Fruit fly (Drosophila melanogaster) whole organism, embryonic: ENCODE data around the gene CG32271.

Source experiments
- CG6854 ChIP-seq: fragments of 200-800 bp; sonication (Bioruptor generic); optimal IDR thresholded peaks from 3 replicates; lab custom pipeline; 2017; ENCODE audit warnings: missing biosample characterization, mild to moderate bottlenecking, missing genetic modification characterization
- Dfd ChIP-seq, 2 experiments: fragments of >200 bp; optimal IDR thresholded peaks; 2 replicates each; lab custom pipeline; 2017; ENCODE audit warnings: missing biosample characterization in 2 of 2, missing genetic modification characterization in 2 of 2
- Hr51 ChIP-seq, 2 experiments: fragments of 200-800 bp; sonication (Bioruptor generic); optimal IDR thresholded peaks; 2 replicates in 1 of 2; 3 replicates in 1 of 2; lab custom pipeline; 2016 to 2018; ENCODE audit warnings: missing biosample characterization in 2 of 2, missing genetic modification characterization in 2 of 2, mild to moderate bottlenecking in 1 of 2, moderate library complexity in 1 of 2
- pzg ChIP-seq: fragments of 200-800 bp; sonication (Bioruptor generic); optimal IDR thresholded peaks from 3 replicates; lab custom pipeline; 2018; ENCODE audit warnings: missing biosample characterization, mild to moderate bottlenecking, missing genetic modification characterization, moderate library complexity
- ranshi ChIP-seq: fragments of 200-800 bp; sonication (Bioruptor generic); IDR thresholded peaks from 2 replicates; pipeline ENCODE4 v1.3.6; 2022; ENCODE audit warnings: missing biosample characterization, missing genetic modification characterization

DNA sequence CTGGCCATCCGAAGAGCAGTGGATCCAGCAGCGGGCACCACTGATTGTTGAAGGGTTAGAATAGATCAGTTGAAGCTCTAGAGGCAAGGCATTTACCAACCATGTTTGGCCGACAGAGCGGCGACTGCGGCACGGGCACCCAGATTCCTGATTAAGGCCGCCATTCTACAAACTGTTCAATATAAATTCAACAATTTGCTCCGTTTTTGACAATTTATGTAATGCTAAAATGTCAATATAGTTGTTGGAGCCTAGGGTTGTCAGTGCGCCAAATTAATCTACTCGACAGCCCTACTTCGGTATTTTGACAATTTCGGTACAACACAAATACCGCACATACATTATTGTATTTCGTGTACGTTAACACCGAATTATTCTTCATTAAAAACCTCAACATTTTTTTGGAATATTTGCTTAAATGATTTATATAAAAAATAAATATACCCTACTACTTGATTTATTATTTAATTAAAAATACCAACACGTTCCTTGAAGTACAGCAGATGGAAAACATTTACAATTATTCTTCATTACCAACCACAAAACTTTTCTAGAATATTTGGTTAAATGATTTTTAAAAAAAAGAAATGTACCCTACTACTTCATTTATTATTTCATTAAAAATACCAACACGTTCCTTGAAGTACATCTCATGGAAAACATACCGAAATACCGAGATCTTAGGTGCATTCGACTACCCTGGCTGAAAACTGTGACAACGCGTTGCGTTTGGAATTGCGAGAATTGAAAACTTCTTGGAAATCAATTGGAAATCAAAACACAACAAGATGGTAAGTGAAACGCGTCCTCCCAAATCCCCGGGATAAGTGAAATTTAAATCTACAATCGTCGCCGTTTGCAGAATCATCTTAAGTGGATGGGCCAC is 43.4 kb downstream of the CG32271 start, which contains the start of the genes ND-30 and CG15812:
- no peak for TF ChIP-seq Dfd (GFP tag; optimal IDR thresholded peaks at IDR 0.05; lab: Kevin White, UChicago)
- TF ChIP-seq pzg (GFP tag; lab: Kevin White, UChicago): peak; percentile 35
- TF ChIP-seq CG6854 (GFP tag; lab: Kevin White, UChicago): no peak
- TF ChIP-seq ranshi (GFP tag; lab: Robert Waterston, UW): no peak
- TF ChIP-seq Hr51 (GFP tag; optimal IDR thresholded peaks at IDR 0.05; lab: Kevin White, UChicago): no peak
